Fruit fly (Drosophila melanogaster): ENCODE data around the gene CG43740.

Gene CG43740

dm6 chrX:10386183-10386582, 52.7 kb downstream of the CG43740 start:
- no peak for TF ChIP-seq noc (tag; optimal IDR thresholded peaks at IDR 0.05)

DNA sequence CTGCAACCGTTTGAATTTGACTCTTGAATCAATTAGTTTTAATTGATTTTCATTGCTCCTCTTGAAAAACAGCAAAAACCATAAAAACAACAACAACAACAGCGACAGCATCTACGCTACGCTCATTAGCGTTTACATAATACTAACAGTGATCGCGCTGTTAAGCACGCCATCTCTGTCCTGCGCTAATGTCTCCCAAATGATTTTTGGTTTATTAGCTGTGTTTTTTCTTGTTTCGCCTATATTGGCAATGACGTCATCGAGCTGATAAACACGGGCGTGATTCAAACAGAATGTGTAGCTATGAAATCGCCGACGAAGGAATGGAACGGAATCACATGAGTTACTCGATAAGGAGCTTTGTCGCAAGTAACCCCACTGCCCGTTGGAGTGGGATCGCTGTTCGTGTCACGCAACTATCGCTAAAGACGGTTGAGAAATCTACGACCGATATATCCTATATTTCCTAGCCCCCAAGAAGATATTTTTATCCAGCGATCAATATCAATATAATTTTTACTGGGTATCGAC, 53.4 kb downstream of the CG43740 start:
- TF ChIP-seq noc (tag; optimal IDR thresholded peaks at IDR 0.05): peak; percentile 17

dm6 chrX:10387672-10388071, 54.2 kb downstream of the CG43740 start:
- peak; percentile 44 for TF ChIP-seq noc (tag; optimal IDR thresholded peaks at IDR 0.05)

dm6 chrX:10396832-10397231, 63.4 kb downstream of the CG43740 start:
- no peak for TF ChIP-seq noc (tag; optimal IDR thresholded peaks at IDR 0.05)
